Fruit fly (Drosophila melanogaster) whole organism, prepupa: Measurements from ENCODE around the gene mor.

Experiments
- CG11902 ChIP-seq: fragments of 200-800 bp; sonication (Bioruptor generic); optimal IDR thresholded peaks from 3 replicates; lab custom pipeline; 2016; ENCODE audit warnings: missing biosample characterization, missing genetic modification characterization
- Sox102F ChIP-seq: fragments of 200-800 bp; sonication (Bioruptor generic); optimal IDR thresholded peaks from 2 replicates; lab custom pipeline; 2016; ENCODE audit warnings: missing biosample characterization, mild to moderate bottlenecking, missing genetic modification characterization
- Sox14 ChIP-seq: fragments of 200-800 bp; sonication (Bioruptor generic); optimal IDR thresholded peaks from 3 replicates; lab custom pipeline; 2016; ENCODE audit warnings: missing biosample characterization, missing genetic modification characterization
- Sox15 ChIP-seq: fragments of 200-800 bp; sonication (Bioruptor generic); optimal IDR thresholded peaks from 3 replicates; lab custom pipeline; 2016; ENCODE audit warnings: missing biosample characterization, missing genetic modification characterization
- fkh ChIP-seq: fragments of 200-800 bp; sonication (Bioruptor generic); optimal IDR thresholded peaks from 3 replicates; lab custom pipeline; 2017; ENCODE audit warnings: missing biosample characterization, mild to moderate bottlenecking, missing genetic modification characterization, moderate library complexity
- topi ChIP-seq: fragments of 200-800 bp; sonication (Bioruptor generic); optimal IDR thresholded peaks from 3 replicates; lab custom pipeline; 2016; ENCODE audit warnings: missing biosample characterization, missing genetic modification characterization

DNA sequence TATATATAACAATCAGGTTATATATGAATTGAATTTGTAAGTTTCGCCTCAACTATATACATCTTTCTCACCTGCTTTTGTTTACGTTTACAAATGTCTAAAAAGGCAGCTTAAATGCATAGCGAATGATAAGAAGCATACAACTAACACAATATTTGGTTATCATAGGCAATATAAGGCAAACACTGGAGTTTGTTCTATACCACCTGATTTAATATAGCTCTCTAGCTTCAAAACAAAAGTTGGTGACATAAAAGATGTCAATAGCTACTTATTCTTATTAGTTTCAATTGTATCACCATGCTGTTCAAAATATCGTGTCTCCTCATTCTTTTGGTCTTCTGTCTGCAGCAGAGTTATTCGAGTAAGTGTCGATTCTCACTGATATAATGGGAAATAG is 46.8 kb downstream of the mor start:
- TF ChIP-seq Sox102F (GFP tag; lab: Kevin White, UChicago) (no peak), topi (GFP tag; lab: Kevin White, UChicago) (no peak), fkh (GFP tag; lab: Kevin White, UChicago) (peak; percentile 44), Sox14 (GFP tag; lab: Kevin White, UChicago) (no peak), Sox15 (GFP tag; lab: Kevin White, UChicago) (no peak), CG11902 (no peak)
